Worm (Caenorhabditis elegans) whole organism, young adult: ENCODE measurements around the gene nstp-7.

Experiments
- B0336.3 ChIP-seq: fragments of 200-800 bp; sonication (Bioruptor generic); IDR thresholded peaks from 2 replicates; pipeline ENCODE4 v1.3.6; 2022; ENCODE audit warnings: missing genetic modification characterization, missing compliant biosample characterization
- D2030.7 ChIP-seq: fragments of 200-800 bp; sonication (Bioruptor generic); IDR thresholded peaks from 2 replicates; pipeline ENCODE4 v1.3.6; 2022; ENCODE audit warnings: missing genetic modification reagents, missing genetic modification characterization, missing compliant biosample characterization
- F22D6.2 ChIP-seq: sonication (generic microtip); optimal IDR thresholded peaks from 2 replicates; lab custom pipeline; 2016; ENCODE audit warnings: mild to moderate bottlenecking, missing genetic modification characterization, missing compliant biosample characterization
- F39B2.1 ChIP-seq: fragments of 200-800 bp; sonication (Bioruptor generic); IDR thresholded peaks from 2 replicates; pipeline ENCODE4 v1.3.6; 2022; ENCODE audit warnings: missing genetic modification reagents, missing genetic modification characterization, missing compliant biosample characterization
- F55B11.4 ChIP-seq: sonication (generic microtip); optimal IDR thresholded peaks from 2 replicates; lab custom pipeline; 2016; ENCODE audit warnings: missing compliant biosample characterization, missing genetic modification characterization, borderline replicate concordance; ENCODE audit not compliant: insufficient read depth
- K11D2.4 ChIP-seq: fragments of 200-800 bp; sonication (Bioruptor generic); IDR thresholded peaks from 2 replicates; pipeline ENCODE4 v1.3.6; 2022; ENCODE audit warnings: missing genetic modification reagents, missing genetic modification characterization, missing compliant biosample characterization
- K12H6.12 ChIP-seq: fragments of 200-800 bp; sonication (Bioruptor generic); optimal IDR thresholded peaks from 2 replicates; lab custom pipeline; 2018; ENCODE audit warnings: mild to moderate bottlenecking, missing genetic modification characterization, missing compliant biosample characterization
- T07F8.4 ChIP-seq: sonication (generic microtip); optimal IDR thresholded peaks from 2 replicates; lab custom pipeline; 2016; ENCODE audit warnings: mild to moderate bottlenecking, missing genetic modification characterization, moderate library complexity, missing compliant biosample characterization
- T26A5.8 ChIP-seq: sonication (generic microtip); optimal IDR thresholded peaks from 2 replicates; lab custom pipeline; 2016; ENCODE audit warnings: missing genetic modification characterization, missing compliant biosample characterization
- Y67H2A.10 ChIP-seq: fragments of 200-800 bp; sonication (Bioruptor generic); conservative IDR thresholded peaks from 2 replicates; pipeline ENCODE4 v1.3.6; 2022; ENCODE audit warnings: missing genetic modification reagents, missing genetic modification characterization, missing compliant biosample characterization
- Y95B8A.8 ChIP-seq: fragments of 200-800 bp; sonication (Bioruptor generic); IDR thresholded peaks from 2 replicates; pipeline ENCODE4 v1.3.6; 2022; ENCODE audit warnings: missing genetic modification reagents, missing genetic modification characterization, missing compliant biosample characterization
- akir-1 ChIP-seq: fragments of 200-800 bp; sonication (Bioruptor generic); optimal IDR thresholded peaks from 2 replicates; lab custom pipeline; 2018; ENCODE audit warnings: mild to moderate bottlenecking, missing genetic modification characterization, moderate library complexity, missing compliant biosample characterization
- attf-5 ChIP-seq: fragments of 200-800 bp; sonication (Bioruptor generic); optimal IDR thresholded peaks from 2 replicates; lab custom pipeline; 2018; ENCODE audit warnings: mild to moderate bottlenecking, missing genetic modification characterization, missing compliant biosample characterization
- ceh-27 ChIP-seq: fragments of 200-800 bp; sonication (Bioruptor generic); optimal IDR thresholded peaks from 2 replicates; lab custom pipeline; 2018; ENCODE audit warnings: mild to moderate bottlenecking, missing genetic modification characterization, moderate library complexity, missing compliant biosample characterization
- ceh-58 ChIP-seq: fragments of 200-800 bp; sonication (Bioruptor generic); IDR thresholded peaks from 2 replicates; pipeline ENCODE4 v1.3.6; 2022; ENCODE audit warnings: missing genetic modification characterization, missing compliant biosample characterization
- die-1 ChIP-seq: sonication (generic microtip); optimal IDR thresholded peaks from 2 replicates; lab custom pipeline; 2016; ENCODE audit warnings: missing genotype, mild to moderate bottlenecking, missing genetic modification characterization, missing compliant biosample characterization
- dpl-1 ChIP-seq: fragments of 150-350 bp; optimal IDR thresholded peaks from 2 replicates; lab custom pipeline; 2014; ENCODE audit warnings: missing biosample characterization, missing genetic modification reagents, missing genetic modification characterization
- egl-44 ChIP-seq: fragments of 200-800 bp; sonication (Bioruptor generic); IDR thresholded peaks from 2 replicates; pipeline ENCODE4 v1.3.6; 2022; ENCODE audit warnings: missing genetic modification reagents, missing genetic modification characterization, missing compliant biosample characterization
- fkh-3 ChIP-seq: sonication (generic microtip); optimal IDR thresholded peaks from 2 replicates; lab custom pipeline; 2016; ENCODE audit warnings: mild to moderate bottlenecking, missing genetic modification characterization, missing compliant biosample characterization
- hmg-1.2 ChIP-seq: fragments of 200-800 bp; sonication (Bioruptor generic); IDR thresholded peaks from 2 replicates; pipeline ENCODE4 v1.3.6; 2022; ENCODE audit warnings: missing genetic modification reagents, missing genetic modification characterization, missing compliant biosample characterization
- hmg-20 ChIP-seq: fragments of 200-800 bp; sonication (Bioruptor generic); IDR thresholded peaks from 2 replicates; pipeline ENCODE4 v1.3.6; 2022; ENCODE audit warnings: missing genetic modification reagents, missing genetic modification characterization, missing compliant biosample characterization
- lag-1 ChIP-seq: fragments of 200-800 bp; sonication (Bioruptor generic); IDR thresholded peaks from 2 replicates; pipeline ENCODE4 v1.3.6; 2022; ENCODE audit warnings: missing genetic modification reagents, missing genetic modification characterization, missing compliant biosample characterization
- lin-26 ChIP-seq: fragments of 200-800 bp; sonication (Bioruptor generic); IDR thresholded peaks from 2 replicates; pipeline ENCODE4 v1.3.6; 2022; ENCODE audit warnings: missing genetic modification reagents, missing genetic modification characterization, missing compliant biosample characterization
- lin-40 ChIP-seq: sonication (generic microtip); optimal IDR thresholded peaks from 2 replicates; lab custom pipeline; 2016; ENCODE audit warnings: missing genetic modification characterization, mild to moderate bottlenecking, missing compliant biosample characterization, missing genotype, missing genetic modification reagents
- lsy-27 ChIP-seq: sonication (generic microtip); optimal IDR thresholded peaks from 2 replicates; lab custom pipeline; 2017; ENCODE audit warnings: missing genetic modification characterization, mild to moderate bottlenecking, missing compliant biosample characterization, antibody characterized with exemption, missing genotype, borderline replicate concordance; ENCODE audit not compliant: insufficient read depth
- mes-4 ChIP-seq: sonication (generic microtip); optimal IDR thresholded peaks from 2 replicates; lab custom pipeline; 2016; ENCODE audit warnings: missing genotype, missing genetic modification characterization, missing compliant biosample characterization
- nhr-179 ChIP-seq: sonication (generic microtip); optimal IDR thresholded peaks from 2 replicates; lab custom pipeline; 2016; ENCODE audit warnings: mild to moderate bottlenecking, missing genetic modification characterization, missing compliant biosample characterization
- nhr-80 ChIP-seq: sonication (generic microtip); optimal IDR thresholded peaks from 2 replicates; lab custom pipeline; 2016; ENCODE audit warnings: missing genetic modification characterization, missing compliant biosample characterization
- pha-4 ChIP-seq: fragments of 150-350 bp; sonication (generic microtip); optimal IDR thresholded peaks from 2 replicates; lab custom pipeline; 2014; ENCODE audit warnings: missing biosample characterization, missing genetic modification reagents, missing genetic modification characterization
- rcor-1 ChIP-seq: fragments of 200-800 bp; sonication (Bioruptor generic); IDR thresholded peaks from 2 replicates; pipeline ENCODE4 v1.3.6; 2022; ENCODE audit warnings: missing genetic modification reagents, missing genetic modification characterization, missing compliant biosample characterization
- rec-8 ChIP-seq, 2 experiments: sonication (generic microtip); optimal IDR thresholded peaks; 2 replicates each; lab custom pipeline; 2016; ENCODE audit warnings: mild to moderate bottlenecking in 2 of 2, missing genetic modification characterization in 2 of 2, missing genetic modification reagents in 2 of 2, missing genotype in 2 of 2, missing biosample characterization in 1 of 2, missing compliant biosample characterization in 1 of 2, moderate library complexity in 1 of 2
- sea-2 ChIP-seq: fragments of 200-800 bp; sonication (Bioruptor generic); IDR thresholded peaks from 2 replicates; pipeline ENCODE4 v1.3.6; 2022; ENCODE audit warnings: missing genetic modification characterization, missing compliant biosample characterization
- snpc-1.3 ChIP-seq: sonication (generic microtip); optimal IDR thresholded peaks from 2 replicates; lab custom pipeline; 2017; ENCODE audit warnings: missing genetic modification characterization, mild to moderate bottlenecking, missing compliant biosample characterization, antibody characterized with exemption, moderate library complexity, missing genotype, missing genetic modification reagents; ENCODE audit not compliant: insufficient read depth
- zim-3 ChIP-seq: sonication (generic microtip); optimal IDR thresholded peaks from 2 replicates; lab custom pipeline; 2017; ENCODE audit warnings: mild to moderate bottlenecking, missing genetic modification characterization, moderate library complexity, missing compliant biosample characterization

nstp-7 gene

ce11 chrV:534176-534575 is 47.5 kb upstream of the nstp-7 start, which contains the start of gene nhr-132:
Gene nhr-132, plus strand, starts transcription at chrV:534446.
- TF ChIP-seq hmg-20 (no peak), akir-1 (GFP tag; lab: Kevin White, UChicago) (no peak), snpc-1.3 (tag; lab: Kevin White, UChicago) (no peak), mes-4 (tag; lab: Kevin White, UChicago) (no peak), attf-5 (GFP tag; lab: Kevin White, UChicago) (peak; percentile 30), rec-8 (tag; optimal IDR thresholded peaks at IDR 0.05; lab: Kevin White, UChicago) (no peak), nhr-80 (tag; lab: Kevin White, UChicago) (peak; percentile 47), die-1 (tag; lab: Kevin White, UChicago) (no peak), lin-26 (GFP tag; lab: Robert Waterston, UW) (no peak), rcor-1 (no peak), hmg-1.2 (GFP tag; lab: Robert Waterston, UW) (peak; percentile 66; the same call in 1 of the 2 replicates)

- TF ChIP-seq zim-3 (tag; lab: Kevin White, UChicago): no peak
- TF ChIP-seq, all 124 proteins: peak for 0
Observed at ce11 chrV:536571-536970, 45.1 kb upstream of the nstp-7 start, which contains the start of gene C14C6.5. Gene C14C6.5, plus strand, starts transcription at chrV:536628.

ce11 chrV:539040-539510 is 42.6 kb upstream of the nstp-7 start, which contains the start of gene nhr-155:
Gene nhr-155, plus strand, starts transcription at chrV:539460.
- no peak for TF ChIP-seq fkh-3 (tag; lab: Kevin White, UChicago)
- no peak for TF ChIP-seq lin-40 (tag; lab: Kevin White, UChicago)
- no peak for TF ChIP-seq F22D6.2
- TF ChIP-seq akir-1 (GFP tag; lab: Kevin White, UChicago): no peak
- no peak for TF ChIP-seq K11D2.4
- TF ChIP-seq T07F8.4 (tag; lab: Kevin White, UChicago): no peak
- TF ChIP-seq nhr-179: no peak
- no peak for TF ChIP-seq F55B11.4 (tag; lab: Kevin White, UChicago)
- no peak for TF ChIP-seq T26A5.8 (tag; lab: Kevin White, UChicago)
- no peak for TF ChIP-seq dpl-1
- TF ChIP-seq zim-3 (tag; lab: Kevin White, UChicago): no peak
- no peak for TF ChIP-seq D2030.7 (GFP tag; lab: Robert Waterston, UW)
- no peak for TF ChIP-seq lag-1
- no peak for TF ChIP-seq F39B2.1 (GFP tag; lab: Robert Waterston, UW)
- TF ChIP-seq pha-4: no peak
- TF ChIP-seq Y95B8A.8 (GFP tag; lab: Robert Waterston, UW): no peak

- TF ChIP-seq egl-44 (GFP tag; lab: Robert Waterston, UW) (no peak), sea-2 (GFP tag; lab: Robert Waterston, UW) (no peak), snpc-1.3 (tag; lab: Kevin White, UChicago) (no peak), lsy-27 (tag; lab: Kevin White, UChicago) (no peak)
Observed at ce11 chrV:541470-541869, 40.2 kb upstream of the nstp-7 start.

ce11 chrV:543169-543568 is 38.5 kb upstream of the nstp-7 start, which contains the start of gene C14C6.3:
Gene C14C6.3, plus strand, starts transcription at chrV:543469.
- no peak for TF ChIP-seq B0336.3 (GFP tag; lab: Robert Waterston, UW)
- TF ChIP-seq Y67H2A.10 (GFP tag; lab: Robert Waterston, UW): no peak
- TF ChIP-seq ceh-58: no peak
- no peak for TF ChIP-seq K12H6.12
- no peak for TF ChIP-seq zim-3 (tag; lab: Kevin White, UChicago)
- no peak for TF ChIP-seq ceh-27 (GFP tag; lab: Kevin White, UChicago)
